Comparison of ENCODE assay signal across 5 fruit fly cellular contexts in genomic region chr2L:7984889-7985514, dm6.
A peak's percentile ranks its signal among the peaks of the same experiment; 100 is the strongest.
TF ChIP-seq lines count a peak whose summit lies in the region.

No protein-coding gene starts in this region.

- TF ChIP-seq CTCF in whole organism, embryonic (GFP tag; optimal IDR thresholded peaks at IDR 0.05; lab: Kevin White, UChicago), result no peak

TF ChIP-seq in whole organism, adult, 20 proteins besides CTCF, POLR2A, EP300 and RAD21:
- TF ChIP-seq CG11617 (GFP tag; optimal IDR thresholded peaks at IDR 0.05; lab: Kevin White, UChicago) (peak; percentile 29), cic (GFP tag; optimal IDR thresholded peaks at IDR 0.05; lab: Kevin White, UChicago) (peak; percentile 62), CG7101 (tag; optimal IDR thresholded peaks at IDR 0.05; lab: Kevin White, UChicago) (no peak), Mnt (GFP tag; optimal IDR thresholded peaks at IDR 0.05; lab: Kevin White, UChicago) (peak; percentile 55), CG14711 (tag; optimal IDR thresholded peaks at IDR 0.05; lab: Kevin White, UChicago) (peak; percentile 2), tj (GFP tag; optimal IDR thresholded peaks at IDR 0.05; lab: Kevin White, UChicago) (peak; percentile 27), Crg-1 (GFP tag; optimal IDR thresholded peaks at IDR 0.05; lab: Kevin White, UChicago) (peak; percentile 24), Hr96 (GFP tag; optimal IDR thresholded peaks at IDR 0.05; lab: Kevin White, UChicago) (peak; percentile 1), cnc (optimal IDR thresholded peaks at IDR 0.05; lab: Kevin White, UChicago) (no peak), CG33017 (tag; optimal IDR thresholded peaks at IDR 0.05; lab: Kevin White, UChicago) (no peak)

TF ChIP-seq in whole organism, embryonic, 481 proteins besides CTCF, POLR2A, EP300 and RAD21 (continues in another document):
- TF ChIP-seq Bgb (GFP tag; IDR thresholded peaks at IDR 0.05; lab: Robert Waterston, UW; ENCODE audit: partially characterized antibody) (peak; percentile 40; the same call in 1 of the 2 replicates), CG33213 (GFP tag; optimal IDR thresholded peaks at IDR 0.05; lab: Kevin White, UChicago) (peak; percentile 34), bab2 (GFP tag; optimal IDR thresholded peaks at IDR 0.05; lab: Kevin White, UChicago) (peak; percentile 50), pzg (GFP tag; optimal IDR thresholded peaks at IDR 0.05; lab: Kevin White, UChicago) (no peak), scrt (GFP tag; optimal IDR thresholded peaks at IDR 0.05; lab: Kevin White, UChicago) (peak; percentile 28), inv (GFP tag; IDR thresholded peaks at IDR 0.05; lab: Robert Waterston, UW; ENCODE audit: partially characterized antibody) (peak; percentile 34; the same call in 1 of the 2 replicates), CG13287 (GFP tag; IDR thresholded peaks at IDR 0.05; lab: Robert Waterston, UW; ENCODE audit: partially characterized antibody) (peak; percentile 33; the same call in 1 of the 2 replicates), D19B (GFP tag; optimal IDR thresholded peaks at IDR 0.05; lab: Kevin White, UChicago) (peak; percentile 79), pfk (GFP tag; optimal IDR thresholded peaks at IDR 0.05; lab: Kevin White, UChicago) (no peak), Meics (GFP tag; optimal IDR thresholded peaks at IDR 0.05; lab: Kevin White, UChicago) (peak; percentile 39), grau (tag; optimal IDR thresholded peaks at IDR 0.05; lab: Kevin White, UChicago) (peak; percentile 17), danr (GFP tag; IDR thresholded peaks at IDR 0.05; lab: Robert Waterston, UW) (no peak), sens (GFP tag; lab: Kevin White, UChicago) (peak; percentile 86), en (GFP tag; optimal IDR thresholded peaks at IDR 0.05; lab: Kevin White, UChicago) (peak; percentile 9), CG2889 (GFP tag; IDR thresholded peaks at IDR 0.05; lab: Robert Waterston, UW) (no peak), dpn (GFP tag; optimal IDR thresholded peaks at IDR 0.05; lab: Kevin White, UChicago) (peak; percentile 27 to 31), CG18011 (GFP tag; optimal IDR thresholded peaks at IDR 0.05; lab: Kevin White, UChicago) (no peak), CG16813 (GFP tag; IDR thresholded peaks at IDR 0.05; lab: Robert Waterston, UW; ENCODE audit: partially characterized antibody) (peak; percentile 71), ewg (GFP tag; optimal IDR thresholded peaks at IDR 0.05; lab: Kevin White, UChicago) (peak; percentile 88)

TF ChIP-seq in whole organism, prepupa, 60 proteins besides CTCF, POLR2A, EP300 and RAD21 (continues in another document):
- peak; percentile 67 for TF ChIP-seq CG3919 (GFP tag; optimal IDR thresholded peaks at IDR 0.05; lab: Kevin White, UChicago)
- TF ChIP-seq spab (GFP tag; optimal IDR thresholded peaks at IDR 0.05; lab: Kevin White, UChicago), result peak; percentile 8
- TF ChIP-seq CG6854 (GFP tag; optimal IDR thresholded peaks at IDR 0.05; lab: Kevin White, UChicago), result peak; percentile 42
- peak; percentile 67 for TF ChIP-seq cyc (GFP tag; optimal IDR thresholded peaks at IDR 0.05; lab: Kevin White, UChicago)
- TF ChIP-seq CG11762 (GFP tag; optimal IDR thresholded peaks at IDR 0.05; lab: Kevin White, UChicago; ENCODE audit: insufficient read depth), result no peak
- TF ChIP-seq esn (GFP tag; optimal IDR thresholded peaks at IDR 0.05; lab: Kevin White, UChicago), result peak; percentile 67
- TF ChIP-seq CG16779 (tag; optimal IDR thresholded peaks at IDR 0.05; lab: Kevin White, UChicago), result peak; percentile 38
- TF ChIP-seq topi (GFP tag; optimal IDR thresholded peaks at IDR 0.05; lab: Kevin White, UChicago), result peak; percentile 71
- TF ChIP-seq Met (GFP tag; optimal IDR thresholded peaks at IDR 0.05; lab: Kevin White, UChicago), result peak; percentile 64
- peak; percentile 49 for TF ChIP-seq lz (GFP tag; optimal IDR thresholded peaks at IDR 0.05; lab: Kevin White, UChicago)
- peak; percentile 45 for TF ChIP-seq CG34406 (GFP tag; optimal IDR thresholded peaks at IDR 0.05; lab: Kevin White, UChicago)
- peak; percentile 15 for TF ChIP-seq CG4318 (GFP tag; optimal IDR thresholded peaks at IDR 0.05; lab: Kevin White, UChicago)
- TF ChIP-seq Hr4 (GFP tag; optimal IDR thresholded peaks at IDR 0.05; lab: Kevin White, UChicago), result peak; percentile 68
- TF ChIP-seq Sox15 (GFP tag; optimal IDR thresholded peaks at IDR 0.05; lab: Kevin White, UChicago), result no peak
- TF ChIP-seq fd85E (GFP tag; optimal IDR thresholded peaks at IDR 0.05; lab: Kevin White, UChicago), result peak; percentile 43
- peak; percentile 77; the same call in 2 of the 3 replicates for TF ChIP-seq CG6163 (GFP tag; IDR thresholded peaks at IDR 0.05; lab: Robert Waterston, UW)
- TF ChIP-seq CG6792 (GFP tag; optimal IDR thresholded peaks at IDR 0.05; lab: Kevin White, UChicago), result peak; percentile 69
- TF ChIP-seq CG8632 (GFP tag; optimal IDR thresholded peaks at IDR 0.05; lab: Kevin White, UChicago), result peak; percentile 54
- no peak for TF ChIP-seq eg (GFP tag; IDR thresholded peaks at IDR 0.05; lab: Robert Waterston, UW)
- TF ChIP-seq Hr38 (GFP tag; optimal IDR thresholded peaks at IDR 0.05; lab: Kevin White, UChicago), result no peak
- peak; percentile 45 for TF ChIP-seq CG7368 (GFP tag; optimal IDR thresholded peaks at IDR 0.05; lab: Kevin White, UChicago)

TF ChIP-seq in whole organism, pupa, 21 proteins besides CTCF, POLR2A, EP300 and RAD21:
- peak; percentile 57 for TF ChIP-seq CG8301 (tag; optimal IDR thresholded peaks at IDR 0.05; lab: Kevin White, UChicago)
- TF ChIP-seq Ets98B (GFP tag; IDR thresholded peaks at IDR 0.05; lab: Robert Waterston, UW), result peak; percentile 29; the same call in 1 of the 2 replicates
- peak; percentile 68 for TF ChIP-seq Pif1A (GFP tag; optimal IDR thresholded peaks at IDR 0.05; lab: Kevin White, UChicago)
- peak; percentile 66 for TF ChIP-seq Pif1B (GFP tag; optimal IDR thresholded peaks at IDR 0.05; lab: Kevin White, UChicago)
- peak; percentile 58; the same call in 1 of the 3 replicates for TF ChIP-seq fd96Ca (GFP tag; IDR thresholded peaks at IDR 0.05; lab: Robert Waterston, UW)
- TF ChIP-seq Snoo (tag; optimal IDR thresholded peaks at IDR 0.05; lab: Kevin White, UChicago), result peak; percentile 55
- TF ChIP-seq CG12605 (GFP tag; IDR thresholded peaks at IDR 0.05; lab: Robert Waterston, UW), result 0 out of 2 replicates have a peak, but pooled peaks have one; percentile 35
- peak; percentile 35 for TF ChIP-seq CG9948 (tag; optimal IDR thresholded peaks at IDR 0.05; lab: Kevin White, UChicago)
- peak; percentile 4 for TF ChIP-seq CG13204 (GFP tag; optimal IDR thresholded peaks at IDR 0.05; lab: Kevin White, UChicago)
- peak; percentile 78; the same call in 2 of the 3 replicates for TF ChIP-seq CG4496 (GFP tag; IDR thresholded peaks at IDR 0.05; lab: Robert Waterston, UW)
- TF ChIP-seq CG8159 (tag; optimal IDR thresholded peaks at IDR 0.05; lab: Kevin White, UChicago), result peak; percentile 62
- no peak for TF ChIP-seq CG34367 (tag; optimal IDR thresholded peaks at IDR 0.05; lab: Kevin White, UChicago)
- TF ChIP-seq CG32121 (GFP tag; IDR thresholded peaks at IDR 0.05; lab: Robert Waterston, UW), result peak; percentile 56; the same call in 1 of the 2 replicates
- no peak for TF ChIP-seq gl (tag; optimal IDR thresholded peaks at IDR 0.05; lab: Kevin White, UChicago)
- peak; percentile 67 for TF ChIP-seq CG14655 (GFP tag; optimal IDR thresholded peaks at IDR 0.05; lab: Kevin White, UChicago)
- peak; percentile 30 for TF ChIP-seq CG15710 (tag; optimal IDR thresholded peaks at IDR 0.05; lab: Kevin White, UChicago)
- 0 out of 2 replicates have a peak, but pooled peaks have one; percentile 24 for TF ChIP-seq rn (GFP tag; IDR thresholded peaks at IDR 0.05; lab: Robert Waterston, UW)
- TF ChIP-seq EcR (GFP tag; optimal IDR thresholded peaks at IDR 0.05; lab: Kevin White, UChicago), result peak; percentile 55
- no peak for TF ChIP-seq D1 (tag; optimal IDR thresholded peaks at IDR 0.05; lab: Kevin White, UChicago)
- no peak for TF ChIP-seq CG10348 (GFP tag; IDR thresholded peaks at IDR 0.05; lab: Robert Waterston, UW)
- TF ChIP-seq CG17806 (tag; optimal IDR thresholded peaks at IDR 0.05; lab: Kevin White, UChicago), result peak; percentile 30
TF ChIP-seq in whole organism, pupa: peak in this region for 17.

TF ChIP-seq in whole organism, wandering third instar larva, 38 proteins besides CTCF, POLR2A, EP300 and RAD21:
- TF ChIP-seq h (GFP tag; optimal IDR thresholded peaks at IDR 0.05; lab: Kevin White, UChicago) (peak; percentile 55), woc (GFP tag; optimal IDR thresholded peaks at IDR 0.05; lab: Kevin White, UChicago) (peak; percentile 54), br (GFP tag; optimal IDR thresholded peaks at IDR 0.05; lab: Kevin White, UChicago) (no peak), Hnf4 (GFP tag; optimal IDR thresholded peaks at IDR 0.05; lab: Kevin White, UChicago) (no peak), Jra (GFP tag; optimal IDR thresholded peaks at IDR 0.05; lab: Kevin White, UChicago) (no peak), dsf (GFP tag; optimal IDR thresholded peaks at IDR 0.05; lab: Kevin White, UChicago; ENCODE audit: borderline replicate concordance) (no peak), Dif (GFP tag; optimal IDR thresholded peaks at IDR 0.05; lab: Kevin White, UChicago; ENCODE audit: partially characterized antibody) (no peak), OdsH (GFP tag; optimal IDR thresholded peaks at IDR 0.05; lab: Kevin White, UChicago) (peak; percentile 2), sage (GFP tag; optimal IDR thresholded peaks at IDR 0.05; lab: Kevin White, UChicago) (no peak), ey (GFP tag; optimal IDR thresholded peaks at IDR 0.05; lab: Kevin White, UChicago) (peak; percentile 9), brk (GFP tag; optimal IDR thresholded peaks at IDR 0.05; lab: Kevin White, UChicago) (peak; percentile 1), CG32264 (GFP tag; optimal IDR thresholded peaks at IDR 0.05; lab: Kevin White, UChicago) (no peak), Dfd (GFP tag; optimal IDR thresholded peaks at IDR 0.05; lab: Kevin White, UChicago) (no peak), foxo (GFP tag; optimal IDR thresholded peaks at IDR 0.05; lab: Kevin White, UChicago) (peak in 1 of 2 experiments; percentile 46), sv (GFP tag; optimal IDR thresholded peaks at IDR 0.05; lab: Kevin White, UChicago) (no peak), fru (GFP tag; optimal IDR thresholded peaks at IDR 0.05; lab: Kevin White, UChicago) (peak; percentile 49), Myc (optimal IDR thresholded peaks at IDR 0.05; lab: Kevin White, UChicago) (no peak), GATAd (GFP tag; optimal IDR thresholded peaks at IDR 0.05; lab: Kevin White, UChicago) (no peak), Rel (GFP tag; optimal IDR thresholded peaks at IDR 0.05; lab: Kevin White, UChicago) (no peak), Rel (tag; optimal IDR thresholded peaks at IDR 0.05; lab: Kevin White, UChicago) (peak; percentile 54), Vsx2 (GFP tag; optimal IDR thresholded peaks at IDR 0.05; lab: Kevin White, UChicago; ENCODE audit: partially characterized antibody) (peak; percentile 76), CrebA (GFP tag; optimal IDR thresholded peaks at IDR 0.05; lab: Kevin White, UChicago; ENCODE audit: borderline replicate concordance) (no peak), pan (optimal IDR thresholded peaks at IDR 0.05; lab: Kevin White, UChicago) (no peak), rgr (GFP tag; optimal IDR thresholded peaks at IDR 0.05; lab: Kevin White, UChicago) (peak; percentile 49), Mio (GFP tag; optimal IDR thresholded peaks at IDR 0.05; lab: Kevin White, UChicago) (no peak)
